Worm (Caenorhabditis elegans) whole organism, young adult: ENCODE results near the gene fbxb-50.

Source experiments
- B0035.1 ChIP-seq: sonication (generic microtip); optimal IDR thresholded peaks from 2 replicates; lab custom pipeline; 2016; ENCODE audit warnings: missing genetic modification characterization, mild to moderate bottlenecking, missing compliant biosample characterization, missing genotype, missing genetic modification reagents
- B0261.1 ChIP-seq: sonication (generic microtip); optimal IDR thresholded peaks from 2 replicates; lab custom pipeline; 2016; ENCODE audit warnings: mild to moderate bottlenecking, missing genetic modification characterization, moderate library complexity, missing compliant biosample characterization
- D2030.7 ChIP-seq: fragments of 200-800 bp; sonication (Bioruptor generic); IDR thresholded peaks from 2 replicates; pipeline ENCODE4 v1.3.6; 2022; ENCODE audit warnings: missing genetic modification reagents, missing genetic modification characterization, missing compliant biosample characterization
- F10E7.11 ChIP-seq: sonication (generic microtip); optimal IDR thresholded peaks from 2 replicates; lab custom pipeline; 2017; ENCODE audit warnings: mild to moderate bottlenecking, missing genetic modification characterization, moderate library complexity, missing compliant biosample characterization
- F22D6.2 ChIP-seq: sonication (generic microtip); optimal IDR thresholded peaks from 2 replicates; lab custom pipeline; 2016; ENCODE audit warnings: mild to moderate bottlenecking, missing genetic modification characterization, missing compliant biosample characterization
- F55B11.4 ChIP-seq: sonication (generic microtip); optimal IDR thresholded peaks from 2 replicates; lab custom pipeline; 2016; ENCODE audit warnings: missing compliant biosample characterization, missing genetic modification characterization, borderline replicate concordance; ENCODE audit not compliant: insufficient read depth
- Y53G8AR.9 ChIP-seq: fragments of 200-800 bp; sonication (Bioruptor generic); conservative IDR thresholded peaks from 2 replicates; pipeline ENCODE4 v1.3.6; 2022; ENCODE audit warnings: missing genetic modification reagents, missing genetic modification characterization, missing compliant biosample characterization
- Y67H2A.10 ChIP-seq: fragments of 200-800 bp; sonication (Bioruptor generic); conservative IDR thresholded peaks from 2 replicates; pipeline ENCODE4 v1.3.6; 2022; ENCODE audit warnings: missing genetic modification reagents, missing genetic modification characterization, missing compliant biosample characterization
- Y79H2A.3 ChIP-seq: fragments of 200-800 bp; sonication (Bioruptor generic); conservative IDR thresholded peaks from 2 replicates; pipeline ENCODE4 v1.3.6; 2022; ENCODE audit warnings: missing genetic modification reagents, missing genetic modification characterization, missing compliant biosample characterization
- athp-1 ChIP-seq: sonication (generic microtip); optimal IDR thresholded peaks from 2 replicates; lab custom pipeline; 2017; ENCODE audit warnings: mild to moderate bottlenecking, missing genetic modification characterization, missing compliant biosample characterization
- bed-1 ChIP-seq: fragments of 200-800 bp; sonication (Bioruptor generic); IDR thresholded peaks from 2 replicates; pipeline ENCODE4 v1.3.6; 2022; ENCODE audit warnings: missing genetic modification reagents, missing genetic modification characterization, missing compliant biosample characterization
- ceh-100 ChIP-seq: fragments of 200-800 bp; sonication (Bioruptor generic); IDR thresholded peaks from 2 replicates; pipeline ENCODE4 v1.3.6; 2022; ENCODE audit warnings: missing genetic modification reagents, missing genetic modification characterization, missing compliant biosample characterization
- hlh-12 ChIP-seq: sonication (generic microtip); optimal IDR thresholded peaks from 2 replicates; lab custom pipeline; 2016; ENCODE audit warnings: missing genetic modification characterization, missing compliant biosample characterization
- hsf-1 ChIP-seq: fragments of 200-800 bp; sonication (Bioruptor generic); IDR thresholded peaks from 2 replicates; pipeline ENCODE4 v1.3.6; 2022; ENCODE audit warnings: missing genetic modification reagents, missing genetic modification characterization, missing compliant biosample characterization
- lag-1 ChIP-seq: fragments of 200-800 bp; sonication (Bioruptor generic); IDR thresholded peaks from 2 replicates; pipeline ENCODE4 v1.3.6; 2022; ENCODE audit warnings: missing genetic modification reagents, missing genetic modification characterization, missing compliant biosample characterization
- let-607 ChIP-seq, 2 experiments: fragments of 200-800 bp in 1 of 2; sonication (Bioruptor generic) in 1 of 2; sonication (generic microtip) in 1 of 2; optimal IDR thresholded peaks; 2 replicates each; lab custom pipeline; 2016 to 2018; ENCODE audit warnings: mild to moderate bottlenecking in 2 of 2, missing compliant biosample characterization in 2 of 2, missing genetic modification characterization in 2 of 2, moderate library complexity in 2 of 2, missing genotype in 1 of 2
- lin-26 ChIP-seq: fragments of 200-800 bp; sonication (Bioruptor generic); IDR thresholded peaks from 2 replicates; pipeline ENCODE4 v1.3.6; 2022; ENCODE audit warnings: missing genetic modification reagents, missing genetic modification characterization, missing compliant biosample characterization
- lin-35 ChIP-seq, 3 experiments: fragments of 150-350 bp in 2 of 3; sonication (generic microtip) in 1 of 3; optimal IDR thresholded peaks; 2 replicates each; lab custom pipeline; 2014 to 2018; ENCODE audit warnings: missing biosample characterization in 3 of 3, missing genetic modification characterization in 3 of 3, missing genetic modification reagents in 3 of 3
- lsy-27 ChIP-seq: sonication (generic microtip); optimal IDR thresholded peaks from 2 replicates; lab custom pipeline; 2017; ENCODE audit warnings: missing genetic modification characterization, mild to moderate bottlenecking, missing compliant biosample characterization, antibody characterized with exemption, missing genotype, borderline replicate concordance; ENCODE audit not compliant: insufficient read depth
- madf-6 ChIP-seq: fragments of 200-800 bp; sonication (Bioruptor generic); IDR thresholded peaks from 2 replicates; pipeline ENCODE4 v1.3.6; 2022; ENCODE audit warnings: missing genetic modification reagents, missing genetic modification characterization, missing compliant biosample characterization
- madf-8 ChIP-seq: fragments of 200-800 bp; sonication (Bioruptor generic); conservative IDR thresholded peaks from 2 replicates; pipeline ENCODE4 v1.3.6; 2022; ENCODE audit warnings: missing genetic modification reagents, missing genetic modification characterization, missing compliant biosample characterization
- nhr-80 ChIP-seq: sonication (generic microtip); optimal IDR thresholded peaks from 2 replicates; lab custom pipeline; 2016; ENCODE audit warnings: missing genetic modification characterization, missing compliant biosample characterization
- rec-8 ChIP-seq, 2 experiments: sonication (generic microtip); optimal IDR thresholded peaks; 2 replicates each; lab custom pipeline; 2016; ENCODE audit warnings: mild to moderate bottlenecking in 2 of 2, missing genetic modification characterization in 2 of 2, missing genetic modification reagents in 2 of 2, missing genotype in 2 of 2, missing biosample characterization in 1 of 2, missing compliant biosample characterization in 1 of 2, moderate library complexity in 1 of 2
- rpc-1 ChIP-seq, 2 experiments: fragments of 150-350 bp in 1 of 2; sonication (generic microtip) in 1 of 2; optimal IDR thresholded peaks; 2 replicates each; lab custom pipeline; 2014 to 2018; ENCODE audit warnings: missing biosample characterization in 1 of 2, missing genetic modification characterization in 1 of 2, missing genetic modification reagents in 1 of 2, missing genotype in 1 of 2
- sea-2 ChIP-seq: fragments of 200-800 bp; sonication (Bioruptor generic); IDR thresholded peaks from 2 replicates; pipeline ENCODE4 v1.3.6; 2022; ENCODE audit warnings: missing genetic modification characterization, missing compliant biosample characterization
- snpc-1.1 ChIP-seq: sonication (generic microtip); optimal IDR thresholded peaks from 2 replicates; lab custom pipeline; 2017; ENCODE audit warnings: missing genetic modification characterization, mild to moderate bottlenecking, missing compliant biosample characterization, antibody characterized with exemption, moderate library complexity, missing genotype, missing genetic modification reagents; ENCODE audit not compliant: insufficient read depth
- tbp1 ChIP-seq: fragments of 200-800 bp; sonication (Bioruptor generic); optimal IDR thresholded peaks from 2 replicates; lab custom pipeline; 2018; ENCODE audit warnings: mild to moderate bottlenecking, missing genetic modification characterization, missing compliant biosample characterization
- xnd-1 ChIP-seq: sonication (generic microtip); optimal IDR thresholded peaks from 2 replicates; lab custom pipeline; 2016; ENCODE audit warnings: missing genotype, missing genetic modification reagents, missing genetic modification characterization, missing compliant biosample characterization

Gene fbxb-50

DNA sequence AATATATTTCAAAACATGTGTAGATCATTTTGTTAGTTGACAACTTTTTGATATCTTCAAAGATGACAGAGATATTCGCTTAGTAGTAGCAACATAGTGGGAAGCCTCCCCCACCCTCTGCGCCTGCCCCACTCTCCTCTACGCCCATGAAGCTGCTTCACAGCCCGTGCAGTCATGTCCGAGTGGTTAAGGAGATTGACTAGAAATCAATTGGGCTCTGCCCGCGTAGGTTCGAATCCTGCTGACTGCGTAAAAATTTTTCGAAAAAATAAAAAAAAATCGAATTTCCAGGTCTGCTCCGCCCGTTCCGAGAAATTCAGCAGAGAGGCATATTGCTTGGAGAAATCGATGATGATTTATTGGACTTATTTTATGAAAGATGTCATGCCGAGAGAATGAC lies 36.4 kb upstream of the fbxb-50 start (continued):
- TF ChIP-seq bed-1 (GFP tag; lab: Robert Waterston, UW) (no peak), madf-6 (GFP tag; lab: Robert Waterston, UW) (no peak), Y53G8AR.9 (GFP tag; lab: Robert Waterston, UW) (no peak), F22D6.2 (tag; lab: Kevin White, UChicago) (no peak)

DNA sequence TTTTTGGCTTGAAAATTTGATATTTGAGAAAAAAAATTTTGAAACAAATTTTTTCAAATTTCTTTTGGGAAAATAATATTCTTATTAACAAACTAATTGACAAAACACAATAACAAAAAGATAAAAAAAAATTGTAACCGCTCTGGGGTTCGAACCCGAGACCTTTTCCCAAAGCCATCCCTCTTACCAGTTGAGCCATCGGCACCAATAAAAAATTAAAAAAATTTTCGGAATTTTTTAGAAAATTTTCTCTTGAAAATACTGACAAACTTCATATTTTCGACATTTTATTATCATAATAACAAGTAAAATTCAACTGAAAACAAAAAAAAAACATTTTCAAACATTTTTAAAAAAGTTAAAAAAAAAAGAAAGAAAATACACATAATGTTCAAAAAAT lies 34.3 kb upstream of the fbxb-50 start:
- no peak for TF ChIP-seq athp-1
- no peak for TF ChIP-seq B0261.1 (tag; lab: Kevin White, UChicago)
- peak; percentile 75 for TF ChIP-seq tbp1
- no peak for TF ChIP-seq sea-2 (GFP tag; lab: Robert Waterston, UW)
- peak; percentile 23 for TF ChIP-seq rpc-1 (optimal IDR thresholded peaks at IDR 0.05; lab: Kevin White, UChicago)
- peak; percentile 65 for TF ChIP-seq rpc-1 (tag; optimal IDR thresholded peaks at IDR 0.05; lab: Kevin White, UChicago)
- TF ChIP-seq D2030.7 (GFP tag; lab: Robert Waterston, UW) = no peak
- TF ChIP-seq, all 124 proteins: peak for 2

DNA sequence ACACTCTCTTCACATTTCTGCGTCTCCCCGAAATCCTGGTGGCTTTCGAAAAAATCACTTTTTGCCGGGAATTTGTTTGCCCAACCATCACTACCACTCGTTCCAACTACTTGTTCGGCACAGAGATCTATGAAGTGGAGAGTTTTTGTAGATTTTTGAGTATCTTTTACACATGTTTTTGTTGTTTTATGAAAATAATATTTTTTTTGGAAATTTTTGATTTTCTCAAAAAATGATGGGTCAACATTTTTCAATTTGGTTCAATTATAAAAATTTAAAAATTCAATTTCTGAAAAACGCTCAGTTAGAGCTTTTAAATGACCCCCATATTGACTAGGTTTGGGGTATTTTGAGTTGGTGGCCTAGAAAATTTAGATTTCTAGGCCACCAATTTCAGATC lies 30.7 kb upstream of the fbxb-50 start, which contains the start of gene Y51H7BR.7:
Gene Y51H7BR.7, minus strand, starts transcription at position 101 of the 400 bp plus-strand sequence.
- TF ChIP-seq Y53G8AR.9 (GFP tag; lab: Robert Waterston, UW) (no peak), ceh-100 (GFP tag; lab: Robert Waterston, UW) (no peak), hsf-1 (GFP tag; lab: Robert Waterston, UW) (no peak), hlh-12 (tag; lab: Kevin White, UChicago) (no peak), madf-8 (GFP tag; lab: Robert Waterston, UW) (no peak), nhr-80 (tag; lab: Kevin White, UChicago) (no peak), F55B11.4 (tag; lab: Kevin White, UChicago) (no peak)

DNA sequence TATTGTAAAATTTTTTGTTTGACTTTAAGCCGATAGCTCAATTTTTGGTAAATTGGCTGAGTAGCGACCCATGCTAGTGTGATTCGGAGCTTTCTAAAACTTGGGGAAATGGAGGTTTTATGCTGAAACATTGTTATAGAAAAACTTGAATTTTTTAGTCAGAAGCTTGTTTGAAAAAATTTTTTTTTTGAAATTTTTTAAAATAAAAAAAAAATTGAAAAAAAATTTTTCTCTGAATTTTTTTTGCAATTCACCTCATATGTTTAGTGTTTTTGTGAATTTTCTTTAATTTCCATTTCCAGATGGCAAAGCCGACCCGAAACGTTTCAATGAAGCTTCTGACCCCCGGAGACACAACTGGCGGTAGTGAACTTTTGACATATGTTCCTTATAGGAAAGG lies 27.2 kb upstream of the fbxb-50 start, which contains the start of gene Y51H7BR.4:
Gene Y51H7BR.4, plus strand, starts transcription at position 301 of the 400 bp plus-strand sequence.
- TF ChIP-seq F22D6.2 (tag; lab: Kevin White, UChicago) = no peak
- no peak for TF ChIP-seq lsy-27 (tag; lab: Kevin White, UChicago)

DNA sequence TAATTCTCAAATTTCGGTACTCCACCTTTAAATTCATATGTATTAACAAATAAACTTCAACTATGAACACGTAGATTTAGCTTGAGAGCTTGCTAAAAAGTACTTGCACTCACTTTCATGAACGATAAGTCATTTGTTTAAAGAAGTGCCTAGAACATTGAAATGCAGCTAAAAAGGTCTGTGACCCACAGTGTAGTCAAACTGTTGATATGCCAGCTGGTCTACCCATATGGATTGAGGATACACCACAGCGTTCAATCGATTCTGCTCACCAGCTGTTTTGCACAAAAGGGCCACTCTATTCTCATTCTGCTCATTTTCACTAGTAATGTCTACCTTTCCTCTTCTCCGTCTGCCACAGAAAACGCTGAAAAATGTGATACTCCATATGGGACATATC lies 20.3 kb upstream of the fbxb-50 start, which contains the start of gene fbxb-43:
Gene fbxb-43, plus strand, starts transcription at position 301 of the 400 bp plus-strand sequence.
- TF ChIP-seq athp-1 (no peak), Y67H2A.10 (GFP tag; lab: Robert Waterston, UW) (no peak), B0035.1 (no peak), rec-8 (tag; optimal IDR thresholded peaks at IDR 0.05; lab: Kevin White, UChicago) (no peak), F10E7.11 (tag; lab: Kevin White, UChicago) (no peak), lag-1 (GFP tag; lab: Robert Waterston, UW) (no peak), Y79H2A.3 (GFP tag; lab: Robert Waterston, UW) (no peak), Y53G8AR.9 (GFP tag; lab: Robert Waterston, UW) (no peak), xnd-1 (no peak), lin-35 (GFP tag; optimal IDR thresholded peaks at IDR 0.05; lab: Kevin White, UChicago) (no peak), let-607 (tag; optimal IDR thresholded peaks at IDR 0.05; lab: Kevin White, UChicago) (no peak), snpc-1.1 (tag; lab: Kevin White, UChicago) (no peak), lin-26 (no peak)
